Fruit fly (Drosophila melanogaster): ENCODE results near the gene Traf6.

The Traf6 gene

DNA sequence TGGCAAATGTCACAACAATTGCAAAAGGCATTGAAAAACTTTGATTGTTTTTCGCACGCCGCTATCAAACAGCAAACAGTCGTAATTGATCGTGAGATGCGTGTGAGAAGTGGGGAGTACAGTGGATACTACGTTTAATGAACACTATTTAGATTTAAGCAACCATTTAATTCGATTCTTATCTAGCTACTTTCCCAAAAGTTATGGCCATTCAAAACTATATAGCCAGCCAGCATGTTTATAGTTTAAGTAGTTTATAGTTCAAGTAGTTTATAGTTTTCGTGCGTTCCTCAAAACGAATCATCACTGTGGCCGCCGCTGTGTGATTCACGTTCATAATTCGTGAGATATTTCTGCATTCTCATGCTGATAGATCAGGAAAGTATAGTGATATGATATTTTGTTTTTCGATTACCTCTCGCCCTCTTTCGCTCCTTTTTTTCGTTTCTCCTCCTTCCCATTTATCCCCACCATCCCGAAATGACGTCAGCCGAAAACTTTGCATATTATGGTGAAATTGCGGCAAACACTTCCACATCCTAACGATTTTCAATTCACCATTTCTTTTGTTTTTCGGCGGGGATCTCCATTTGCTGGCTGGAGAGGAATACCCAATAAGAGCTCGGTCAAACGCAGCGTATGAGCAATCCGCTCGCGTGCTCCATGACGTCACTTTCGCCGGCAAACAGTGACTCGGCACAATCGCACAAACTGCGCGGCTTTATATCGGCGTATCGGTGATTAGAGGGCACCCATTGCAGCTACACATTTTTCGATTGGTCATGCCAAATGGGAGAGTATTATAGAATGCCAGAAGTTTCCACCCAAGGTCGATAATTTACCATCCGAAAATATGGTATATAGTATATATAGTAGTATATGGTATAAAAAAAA, 43.6 kb downstream of the Traf6 start (continued):
- peak; percentile 43 for TF ChIP-seq CG4730 (GFP tag; IDR thresholded peaks at IDR 0.05)
- TF ChIP-seq CG4424 (GFP tag; optimal IDR thresholded peaks at IDR 0.05): peak; percentile 4
- peak; percentile 91 for TF ChIP-seq CG2120 (GFP tag; optimal IDR thresholded peaks at IDR 0.05)
- no peak for TF ChIP-seq CG14860 (GFP tag; IDR thresholded peaks at IDR 0.05; ENCODE audit: partially characterized antibody)
- peak; percentile 54; the same call in 1 of the 2 replicates for TF ChIP-seq Xrp1 (GFP tag; IDR thresholded peaks at IDR 0.05)
- peak; percentile 44 for TF ChIP-seq CG10209 (GFP tag; optimal IDR thresholded peaks at IDR 0.05)
- peak; percentile 43 for TF ChIP-seq tx (GFP tag; optimal IDR thresholded peaks at IDR 0.05)
- no peak for TF ChIP-seq pita (GFP tag; optimal IDR thresholded peaks at IDR 0.05)
- no peak for TF ChIP-seq ara (GFP tag; IDR thresholded peaks at IDR 0.05)
- TF ChIP-seq CG34422 (GFP tag; IDR thresholded peaks at IDR 0.05): no peak
- TF ChIP-seq Taf1 (GFP tag; IDR thresholded peaks at IDR 0.05): peak; percentile 72
- no peak for TF ChIP-seq gfzf (GFP tag; optimal IDR thresholded peaks at IDR 0.05)
- TF ChIP-seq stc (GFP tag; IDR thresholded peaks at IDR 0.05): peak; percentile 33; the same call in 1 of the 2 replicates
- TF ChIP-seq CG8478 (optimal IDR thresholded peaks at IDR 0.05): no peak
- TF ChIP-seq scrt (GFP tag; optimal IDR thresholded peaks at IDR 0.05): peak; percentile 52
- TF ChIP-seq nmo (GFP tag; optimal IDR thresholded peaks at IDR 0.05): peak; percentile 16
- no peak for TF ChIP-seq CG8089 (GFP tag; optimal IDR thresholded peaks at IDR 0.05)
- TF ChIP-seq seq (GFP tag; IDR thresholded peaks at IDR 0.05): no peak
- TF ChIP-seq ham (GFP tag; IDR thresholded peaks at IDR 0.05): no peak
- TF ChIP-seq Bteb2 (GFP tag; optimal IDR thresholded peaks at IDR 0.05): peak; percentile 49
- peak; percentile 94 for TF ChIP-seq Med (GFP tag)
- TF ChIP-seq CG6791 (GFP tag; IDR thresholded peaks at IDR 0.05; ENCODE audit: partially characterized antibody): no peak
- peak; percentile 61 for TF ChIP-seq Myb (GFP tag; optimal IDR thresholded peaks at IDR 0.05)
- no peak for TF ChIP-seq Hr78 (GFP tag; optimal IDR thresholded peaks at IDR 0.05)
- peak; percentile 8 for TF ChIP-seq ems (GFP tag; optimal IDR thresholded peaks at IDR 0.05)
- TF ChIP-seq CG7928 (GFP tag; optimal IDR thresholded peaks at IDR 0.05): no peak
- peak; percentile 71 for TF ChIP-seq CG9817 (tag; optimal IDR thresholded peaks at IDR 0.05)
- peak in 1 of 2 experiments; percentile 5 for TF ChIP-seq chif (GFP tag; optimal IDR thresholded peaks at IDR 0.05)
- TF ChIP-seq lola (GFP tag; optimal IDR thresholded peaks at IDR 0.05): no peak
- TF ChIP-seq gcm (GFP tag; optimal IDR thresholded peaks at IDR 0.05): no peak
- no peak for TF ChIP-seq ssp (GFP tag; IDR thresholded peaks at IDR 0.05)
- TF ChIP-seq CG10147 (GFP tag; optimal IDR thresholded peaks at IDR 0.05): peak; percentile 69
- TF ChIP-seq chm (GFP tag; IDR thresholded peaks at IDR 0.05): no peak
- TF ChIP-seq CrebB (tag; optimal IDR thresholded peaks at IDR 0.05): peak; percentile 51
- no peak for TF ChIP-seq CG2129 (GFP tag; IDR thresholded peaks at IDR 0.05; ENCODE audit: partially characterized antibody)
- TF ChIP-seq eyg (GFP tag; optimal IDR thresholded peaks at IDR 0.05): peak; percentile 43
- no peak for TF ChIP-seq p53 (GFP tag; optimal IDR thresholded peaks at IDR 0.05)
- TF ChIP-seq dati (GFP tag; IDR thresholded peaks at IDR 0.05): no peak
- no peak for TF ChIP-seq sens-2 (GFP tag; IDR thresholded peaks at IDR 0.05)
- no peak for TF ChIP-seq Mad (GFP tag; optimal IDR thresholded peaks at IDR 0.05)
- TF ChIP-seq Rfx (GFP tag; IDR thresholded peaks at IDR 0.05): peak; percentile 87
- TF ChIP-seq CG5245 (GFP tag; optimal IDR thresholded peaks at IDR 0.05): no peak
- peak; percentile 23 for TF ChIP-seq Abd-B (GFP tag; optimal IDR thresholded peaks at IDR 0.05)
- TF ChIP-seq Atf3 (GFP tag; optimal IDR thresholded peaks at IDR 0.05): no peak
- TF ChIP-seq Stat92E (GFP tag; optimal IDR thresholded peaks at IDR 0.05): no peak
- no peak for TF ChIP-seq nerfin-2 (GFP tag; IDR thresholded peaks at IDR 0.05; ENCODE audit: partially characterized antibody)
- no peak for TF ChIP-seq mirr (GFP tag; optimal IDR thresholded peaks at IDR 0.05)
- TF ChIP-seq CG17186 (GFP tag; optimal IDR thresholded peaks at IDR 0.05): no peak
- no peak for TF ChIP-seq nau (GFP tag; optimal IDR thresholded peaks at IDR 0.05)

Measured in whole organism, embryonic.